Worm (Caenorhabditis elegans) whole organism, mixed stage, embryonic: ENCODE measurements around the gene srh-146.

ENCODE experiments used
- M03D4.4 ChIP-seq: sonication (generic microtip); optimal IDR thresholded peaks from 2 replicates; lab custom pipeline; 2017; ENCODE audit warnings: mild to moderate bottlenecking, missing genetic modification characterization, missing compliant biosample characterization
- bed-3 ChIP-seq: fragments of 200-800 bp; sonication (Bioruptor generic); optimal IDR thresholded peaks from 3 replicates; lab custom pipeline; 2018; ENCODE audit warnings: mild to moderate bottlenecking, missing genetic modification characterization, moderate library complexity, missing compliant biosample characterization
- blmp-1 ChIP-seq: fragments of 150-350 bp; optimal IDR thresholded peaks from 2 replicates; lab custom pipeline; 2014; ENCODE audit warnings: missing biosample characterization, missing genetic modification characterization
- ceh-39 ChIP-seq: fragments of 150-350 bp; optimal IDR thresholded peaks from 2 replicates; lab custom pipeline; 2014; ENCODE audit warnings: missing biosample characterization, missing genetic modification characterization
- ceh-43 ChIP-seq: fragments of 200-800 bp; sonication (Bioruptor generic); optimal IDR thresholded peaks from 2 replicates; lab custom pipeline; 2018; ENCODE audit warnings: mild to moderate bottlenecking, missing genetic modification characterization, moderate library complexity, missing compliant biosample characterization
- ceh-83 ChIP-seq: fragments of 200-800 bp; sonication (Bioruptor generic); optimal IDR thresholded peaks from 2 replicates; lab custom pipeline; 2018; ENCODE audit warnings: mild to moderate bottlenecking, missing genetic modification characterization, missing compliant biosample characterization
- ces-1 ChIP-seq: fragments of 150-350 bp; optimal IDR thresholded peaks from 2 replicates; lab custom pipeline; 2014; ENCODE audit warnings: missing biosample characterization, missing genetic modification reagents, missing genetic modification characterization
- cnd-1 ChIP-seq: fragments of 200-800 bp; sonication (Bioruptor generic); optimal IDR thresholded peaks from 2 replicates; lab custom pipeline; 2018; ENCODE audit warnings: mild to moderate bottlenecking, missing genetic modification characterization, missing compliant biosample characterization
- drap-1 ChIP-seq: fragments of 200-800 bp; sonication (Bioruptor generic); optimal IDR thresholded peaks from 3 replicates; lab custom pipeline; 2018; ENCODE audit warnings: mild to moderate bottlenecking, missing genetic modification characterization, missing compliant biosample characterization
- elt-1 ChIP-seq: sonication (generic microtip); optimal IDR thresholded peaks from 2 replicates; lab custom pipeline; 2017; ENCODE audit warnings: missing genetic modification characterization, mild to moderate bottlenecking, missing compliant biosample characterization, antibody characterized with exemption, moderate library complexity, borderline replicate concordance; ENCODE audit not compliant: insufficient read depth
- elt-3 ChIP-seq: fragments of 150-350 bp; optimal IDR thresholded peaks from 2 replicates; lab custom pipeline; 2014; ENCODE audit warnings: missing biosample characterization, missing genetic modification characterization
- ham-2 ChIP-seq: fragments of 200-800 bp; sonication (Bioruptor generic); optimal IDR thresholded peaks from 2 replicates; lab custom pipeline; 2018; ENCODE audit warnings: mild to moderate bottlenecking, missing genetic modification characterization, missing compliant biosample characterization
- lin-13 ChIP-seq: fragments of 150-350 bp; optimal IDR thresholded peaks from 2 replicates; lab custom pipeline; 2014; ENCODE audit warnings: missing biosample characterization, missing genetic modification characterization
- lin-32 ChIP-seq: fragments of 200-800 bp; sonication (Bioruptor generic); optimal IDR thresholded peaks from 2 replicates; lab custom pipeline; 2018; ENCODE audit warnings: mild to moderate bottlenecking, missing genetic modification characterization, missing compliant biosample characterization
- lsy-2 ChIP-seq: fragments of 150-350 bp; optimal IDR thresholded peaks from 2 replicates; lab custom pipeline; 2014; ENCODE audit warnings: missing biosample characterization, missing genetic modification characterization
- mab-5 ChIP-seq: fragments of 150-350 bp; optimal IDR thresholded peaks from 2 replicates; lab custom pipeline; 2014; ENCODE audit warnings: missing biosample characterization, missing genetic modification characterization
- mep-1 ChIP-seq: fragments of 150-350 bp; optimal IDR thresholded peaks from 2 replicates; lab custom pipeline; 2017; ENCODE audit warnings: missing biosample characterization, missing genetic modification reagents, missing genetic modification characterization, inconsistent platforms
- mls-2 ChIP-seq: sonication (generic microtip); optimal IDR thresholded peaks from 2 replicates; lab custom pipeline; 2016; ENCODE audit warnings: mild to moderate bottlenecking, missing genetic modification characterization, moderate library complexity, missing compliant biosample characterization
- nhr-12 ChIP-seq: fragments of 150-350 bp; optimal IDR thresholded peaks from 2 replicates; lab custom pipeline; 2014; ENCODE audit warnings: missing biosample characterization, missing genetic modification characterization
- nhr-237 ChIP-seq: fragments of 150-350 bp; optimal IDR thresholded peaks from 2 replicates; lab custom pipeline; 2014; ENCODE audit warnings: missing biosample characterization, missing genetic modification characterization
- nhr-28 ChIP-seq: fragments of 150-350 bp; optimal IDR thresholded peaks from 2 replicates; lab custom pipeline; 2014; ENCODE audit warnings: missing biosample characterization, missing genetic modification characterization
- nhr-76 ChIP-seq: sonication (generic microtip); optimal IDR thresholded peaks from 2 replicates; lab custom pipeline; 2017; ENCODE audit warnings: missing biosample characterization, missing genetic modification characterization
- pha-4 ChIP-seq: fragments of 150-350 bp; optimal IDR thresholded peaks from 2 replicates; lab custom pipeline; 2018; ENCODE audit warnings: missing biosample characterization, missing genetic modification reagents, missing genetic modification characterization
- sem-2 ChIP-seq: fragments of 200-800 bp; sonication (Bioruptor generic); optimal IDR thresholded peaks from 2 replicates; lab custom pipeline; 2018; ENCODE audit warnings: mild to moderate bottlenecking, missing genetic modification characterization, missing compliant biosample characterization
- snpc-4 ChIP-seq: fragments of 150-350 bp; optimal IDR thresholded peaks from 2 replicates; lab custom pipeline; 2014; ENCODE audit warnings: missing biosample characterization, missing genetic modification characterization
- sptf-1 ChIP-seq: sonication (generic microtip); optimal IDR thresholded peaks from 2 replicates; lab custom pipeline; 2017; ENCODE audit warnings: mild to moderate bottlenecking, missing genetic modification characterization, moderate library complexity, missing compliant biosample characterization
- tbx-8 ChIP-seq: fragments of 200-800 bp; sonication (Bioruptor generic); optimal IDR thresholded peaks from 2 replicates; lab custom pipeline; 2018; ENCODE audit warnings: mild to moderate bottlenecking, missing genetic modification characterization, moderate library complexity, missing compliant biosample characterization
- unc-120 ChIP-seq: sonication (generic microtip); optimal IDR thresholded peaks from 2 replicates; lab custom pipeline; 2017; ENCODE audit warnings: missing genetic modification characterization, missing compliant biosample characterization; ENCODE audit not compliant: poor library complexity, severe bottlenecking
- unc-39 ChIP-seq: fragments of 150-350 bp; optimal IDR thresholded peaks from 2 replicates; lab custom pipeline; 2014; ENCODE audit warnings: missing biosample characterization, missing genetic modification characterization
- unc-62 ChIP-seq: fragments of 150-350 bp; optimal IDR thresholded peaks from 2 replicates; lab custom pipeline; 2014; ENCODE audit warnings: missing biosample characterization, missing genetic modification reagents, missing genetic modification characterization
- zip-8 ChIP-seq: fragments of 150-350 bp; optimal IDR thresholded peaks from 2 replicates; lab custom pipeline; 2014; ENCODE audit warnings: missing biosample characterization, missing genetic modification characterization

The srh-146 gene

ce11 chrV:2927553-2927952 is 13.5 kb downstream of the srh-146 start, which contains the start of gene C31B8.12:
Gene C31B8.12 (minus strand): TSS chrV:2927653.
- TF ChIP-seq unc-39 (tag; lab: Kevin White, UChicago) (no peak), lin-32 (GFP tag; lab: Kevin White, UChicago) (no peak), unc-120 (tag; lab: Kevin White, UChicago) (no peak), ces-1 (no peak), cnd-1 (tag; lab: Kevin White, UChicago) (no peak), bed-3 (GFP tag; lab: Kevin White, UChicago) (no peak), lin-13 (no peak)

ce11 chrV:2929753-2930152 is 15.7 kb downstream of the srh-146 start, which contains the start of gene C31B8.16:
Gene C31B8.16 (plus strand): TSS chrV:2930053.
- TF ChIP-seq lsy-2 (tag; lab: Kevin White, UChicago) (no peak), zip-8 (tag; lab: Kevin White, UChicago) (no peak), pha-4 (tag; lab: Kevin White, UChicago) (no peak), elt-3 (tag; lab: Kevin White, UChicago) (no peak), bed-3 (GFP tag; lab: Kevin White, UChicago) (no peak), tbx-8 (GFP tag; lab: Kevin White, UChicago) (no peak), ces-1 (no peak), nhr-237 (tag; lab: Kevin White, UChicago) (no peak), nhr-28 (tag; lab: Kevin White, UChicago) (no peak), unc-62 (GFP tag; lab: Kevin White, UChicago) (no peak), mab-5 (tag; lab: Kevin White, UChicago) (no peak), ham-2 (GFP tag; lab: Kevin White, UChicago) (no peak), elt-1 (tag; lab: Kevin White, UChicago) (no peak), sptf-1 (tag; lab: Kevin White, UChicago) (no peak), drap-1 (no peak), snpc-4 (tag; lab: Kevin White, UChicago) (no peak), cnd-1 (tag; lab: Kevin White, UChicago) (no peak), unc-39 (tag; lab: Kevin White, UChicago) (no peak)

ce11 chrV:2931252-2931651 is 17.2 kb downstream of the srh-146 start, which contains the start of gene C31B8.1:
Gene C31B8.1 (plus strand): TSS chrV:2931552.
- TF ChIP-seq lin-32 (GFP tag; lab: Kevin White, UChicago) (no peak), M03D4.4 (tag; lab: Kevin White, UChicago) (no peak), nhr-12 (tag; lab: Kevin White, UChicago) (no peak), nhr-76 (tag; lab: Kevin White, UChicago) (no peak), ces-1 (no peak), sptf-1 (tag; lab: Kevin White, UChicago) (no peak)

ce11 chrV:2934075-2934474 is 20.0 kb downstream of the srh-146 start, which contains the start of gene srh-247:
Gene srh-247 (minus strand): TSS chrV:2934175.
- no peak for TF ChIP-seq bed-3 (GFP tag; lab: Kevin White, UChicago)
- TF ChIP-seq M03D4.4 (tag; lab: Kevin White, UChicago), result no peak
- TF ChIP-seq elt-1 (tag; lab: Kevin White, UChicago), result no peak
- no peak for TF ChIP-seq drap-1
- TF ChIP-seq blmp-1 (tag; lab: Kevin White, UChicago), result no peak
- TF ChIP-seq pha-4 (tag; lab: Kevin White, UChicago), result no peak
- no peak for TF ChIP-seq sem-2 (GFP tag; lab: Kevin White, UChicago)
- TF ChIP-seq zip-8 (tag; lab: Kevin White, UChicago), result no peak
- TF ChIP-seq ceh-83, result no peak
- TF ChIP-seq unc-62 (GFP tag; lab: Kevin White, UChicago), result no peak
- TF ChIP-seq ceh-43 (GFP tag; lab: Kevin White, UChicago), result no peak
- TF ChIP-seq nhr-237 (tag; lab: Kevin White, UChicago), result no peak
- no peak for TF ChIP-seq ham-2 (GFP tag; lab: Kevin White, UChicago)
- TF ChIP-seq nhr-28 (tag; lab: Kevin White, UChicago), result no peak
- no peak for TF ChIP-seq nhr-12 (tag; lab: Kevin White, UChicago)
- TF ChIP-seq ces-1, result no peak

ce11 chrV:2938497-2938896 is 24.4 kb downstream of the srh-146 start, which contains the start of gene srw-141:
Gene srw-141 (minus strand): TSS chrV:2938597.
- TF ChIP-seq sptf-1 (tag; lab: Kevin White, UChicago) (no peak), mab-5 (tag; lab: Kevin White, UChicago) (no peak), ham-2 (GFP tag; lab: Kevin White, UChicago) (no peak), elt-1 (tag; lab: Kevin White, UChicago) (no peak), pha-4 (tag; lab: Kevin White, UChicago) (no peak), unc-62 (GFP tag; lab: Kevin White, UChicago) (no peak), mep-1 (tag; lab: Kevin White, UChicago) (no peak), ces-1 (no peak), ceh-43 (GFP tag; lab: Kevin White, UChicago) (no peak), lin-32 (GFP tag; lab: Kevin White, UChicago) (no peak), nhr-28 (tag; lab: Kevin White, UChicago) (no peak), nhr-237 (tag; lab: Kevin White, UChicago) (no peak), cnd-1 (tag; lab: Kevin White, UChicago) (no peak), mls-2 (tag; lab: Kevin White, UChicago) (no peak), tbx-8 (GFP tag; lab: Kevin White, UChicago) (no peak), ceh-39 (tag; lab: Kevin White, UChicago) (no peak), M03D4.4 (tag; lab: Kevin White, UChicago) (no peak)
